Worm (Caenorhabditis elegans) whole organism, L2 larva: ENCODE measurements around the gene F40G12.11.

ENCODE experiments used
- nhr-21 ChIP-seq: fragments of 150-350 bp; optimal IDR thresholded peaks from 2 replicates; lab custom pipeline; 2014; ENCODE audit warnings: missing biosample characterization, missing genetic modification characterization
- nhr-237 ChIP-seq: fragments of 150-350 bp; optimal IDR thresholded peaks from 2 replicates; lab custom pipeline; 2014; ENCODE audit warnings: missing biosample characterization, missing genetic modification characterization
- zag-1 ChIP-seq: fragments of 150-350 bp; optimal IDR thresholded peaks from 2 replicates; lab custom pipeline; 2014; ENCODE audit warnings: missing biosample characterization, missing genetic modification characterization

DNA sequence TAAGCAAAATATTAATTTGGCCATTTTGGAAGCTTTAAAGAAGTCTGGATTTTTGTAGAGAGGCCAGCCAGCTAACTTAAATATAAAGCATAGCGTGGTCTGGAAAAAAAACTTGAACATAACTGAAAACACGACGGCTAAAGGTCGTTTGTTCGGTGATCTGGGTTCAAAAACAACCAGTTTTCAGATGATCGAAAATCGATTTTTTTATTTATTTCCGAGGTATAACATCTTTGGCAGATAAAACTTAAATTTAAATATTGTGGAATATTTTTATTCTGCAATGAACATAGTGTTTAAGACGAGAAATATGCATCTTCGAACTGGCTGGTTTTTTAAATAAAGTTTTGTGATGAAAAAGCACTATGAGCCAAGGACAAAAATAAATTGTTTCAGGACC lies 17.4 kb upstream of the F40G12.11 start, which contains the start of gene F40G12.4:
- TF ChIP-seq zag-1 (tag; lab: Kevin White, UChicago) (no peak), nhr-21 (tag; lab: Kevin White, UChicago) (no peak), nhr-237 (tag; lab: Kevin White, UChicago) (no peak)
